Worm (Caenorhabditis elegans): Measurements from ENCODE around the gene F29G9.1.
A peak's percentile ranks its signal among the peaks of the same experiment; 100 is the strongest.

The F29G9.1 gene

ce11 chrV:6051159-6051558 lies 12.3 kb downstream of the F29G9.1 start, which contains the start of gene jamp-1:
Gene jamp-1, minus strand, starts transcription at chrV:6051259.
- TF ChIP-seq ces-1 (GFP tag; optimal IDR thresholded peaks at IDR 0.05): no peak
- TF ChIP-seq mls-2 (tag; optimal IDR thresholded peaks at IDR 0.05): no peak
- TF ChIP-seq tbx-8 (GFP tag; optimal IDR thresholded peaks at IDR 0.05): no peak

ce11 chrV:6053188-6053687 lies 14.3 kb downstream of the F29G9.1 start, which contains the start of gene seip-1:
Gene seip-1, minus strand, starts transcription at chrV:6053238.
- TF ChIP-seq sptf-1 (tag; optimal IDR thresholded peaks at IDR 0.05): peak; percentile 28
- no peak for TF ChIP-seq ceh-43 (GFP tag; optimal IDR thresholded peaks at IDR 0.05)
- no peak for TF ChIP-seq nhr-76 (tag; optimal IDR thresholded peaks at IDR 0.05)
- peak; percentile 65 for TF ChIP-seq mls-2 (tag; optimal IDR thresholded peaks at IDR 0.05)
- TF ChIP-seq ceh-83 (GFP tag; optimal IDR thresholded peaks at IDR 0.05): no peak
- TF ChIP-seq unc-62 (GFP tag; optimal IDR thresholded peaks at IDR 0.05): peak; percentile 82
- peak; percentile 68 for TF ChIP-seq lsy-2 (tag; optimal IDR thresholded peaks at IDR 0.05)
- peak; percentile 72 for TF ChIP-seq nhr-237 (tag; optimal IDR thresholded peaks at IDR 0.05)
- no peak for TF ChIP-seq cnd-1 (tag; optimal IDR thresholded peaks at IDR 0.05)
- TF ChIP-seq zip-8 (tag; optimal IDR thresholded peaks at IDR 0.05): no peak
- peak; percentile 54 for TF ChIP-seq ceh-39 (tag; optimal IDR thresholded peaks at IDR 0.05)
- TF ChIP-seq nhr-2 (tag; optimal IDR thresholded peaks at IDR 0.05): no peak
- TF ChIP-seq snpc-4 (tag; optimal IDR thresholded peaks at IDR 0.05): no peak
- TF ChIP-seq ces-1 (GFP tag; optimal IDR thresholded peaks at IDR 0.05): peak; percentile 80
- no peak for TF ChIP-seq tbx-8 (GFP tag; optimal IDR thresholded peaks at IDR 0.05)
- peak; percentile 46 for TF ChIP-seq hlh-1 (tag; optimal IDR thresholded peaks at IDR 0.05)
- no peak for TF ChIP-seq lin-32 (GFP tag; optimal IDR thresholded peaks at IDR 0.05)
- no peak for TF ChIP-seq ham-2 (GFP tag; optimal IDR thresholded peaks at IDR 0.05)
- TF ChIP-seq pha-4 (tag; optimal IDR thresholded peaks at IDR 0.05): peak; percentile 76
- TF ChIP-seq mep-1 (tag; optimal IDR thresholded peaks at IDR 0.05): peak; percentile 91
- TF ChIP-seq unc-120 (tag; optimal IDR thresholded peaks at IDR 0.05; ENCODE audit: poor library complexity, severe bottlenecking): peak; percentile 5
- TF ChIP-seq lin-13 (tag; optimal IDR thresholded peaks at IDR 0.05): peak; percentile 52

- TF ChIP-seq M03D4.4 (tag; optimal IDR thresholded peaks at IDR 0.05): no peak
- no peak for TF ChIP-seq unc-62 (GFP tag; optimal IDR thresholded peaks at IDR 0.05)
- no peak for TF ChIP-seq mab-5 (tag; optimal IDR thresholded peaks at IDR 0.05)
- TF ChIP-seq nhr-2 (tag; optimal IDR thresholded peaks at IDR 0.05): no peak
- no peak for TF ChIP-seq zip-8 (tag; optimal IDR thresholded peaks at IDR 0.05)
These were observed 16.4 kb downstream of the F29G9.1 start, which contains the start of gene srd-20 for ce11 chrV:6055289-6055688. Gene srd-20, plus strand, starts transcription at chrV:6055589.

- TF ChIP-seq M03D4.4 (tag; optimal IDR thresholded peaks at IDR 0.05) (no peak), lin-32 (GFP tag; optimal IDR thresholded peaks at IDR 0.05) (no peak), nhr-2 (tag; optimal IDR thresholded peaks at IDR 0.05) (no peak), lin-13 (tag; optimal IDR thresholded peaks at IDR 0.05) (no peak), unc-39 (tag; optimal IDR thresholded peaks at IDR 0.05) (no peak), ztf-11 (tag; optimal IDR thresholded peaks at IDR 0.05) (no peak), ceh-43 (GFP tag; optimal IDR thresholded peaks at IDR 0.05) (no peak), mep-1 (tag; optimal IDR thresholded peaks at IDR 0.05) (no peak), ham-2 (GFP tag; optimal IDR thresholded peaks at IDR 0.05) (no peak), sem-2 (GFP tag; optimal IDR thresholded peaks at IDR 0.05) (no peak), cnd-1 (tag; optimal IDR thresholded peaks at IDR 0.05) (no peak), nhr-237 (tag; optimal IDR thresholded peaks at IDR 0.05) (no peak), nhr-12 (tag; optimal IDR thresholded peaks at IDR 0.05) (no peak), bed-3 (GFP tag; optimal IDR thresholded peaks at IDR 0.05) (no peak), flh-1 (GFP tag; optimal IDR thresholded peaks at IDR 0.05) (no peak), ceh-39 (tag; optimal IDR thresholded peaks at IDR 0.05) (no peak), sptf-1 (tag; optimal IDR thresholded peaks at IDR 0.05) (no peak)
These were observed 24.4 kb downstream of the F29G9.1 start, which contains the start of gene Y38A10A.2 for ce11 chrV:6063330-6063729. Gene Y38A10A.2, minus strand, starts transcription at chrV:6063430.

ce11 chrV:6067112-6067511 lies 28.2 kb downstream of the F29G9.1 start, which contains the start of gene srh-10:
Gene srh-10, minus strand, starts transcription at chrV:6067140.
- TF ChIP-seq nhr-28 (tag; optimal IDR thresholded peaks at IDR 0.05) (no peak), mep-1 (tag; optimal IDR thresholded peaks at IDR 0.05) (no peak), drap-1 (GFP tag; optimal IDR thresholded peaks at IDR 0.05) (no peak), bed-3 (GFP tag; optimal IDR thresholded peaks at IDR 0.05) (no peak), unc-39 (tag; optimal IDR thresholded peaks at IDR 0.05) (no peak), blmp-1 (tag; optimal IDR thresholded peaks at IDR 0.05) (no peak), flh-1 (GFP tag; optimal IDR thresholded peaks at IDR 0.05) (no peak), snpc-4 (tag; optimal IDR thresholded peaks at IDR 0.05) (no peak), pha-4 (tag; optimal IDR thresholded peaks at IDR 0.05) (no peak), lin-32 (GFP tag; optimal IDR thresholded peaks at IDR 0.05) (no peak), ham-2 (GFP tag; optimal IDR thresholded peaks at IDR 0.05) (no peak), M03D4.4 (tag; optimal IDR thresholded peaks at IDR 0.05) (no peak), ztf-11 (tag; optimal IDR thresholded peaks at IDR 0.05) (no peak), nhr-12 (tag; optimal IDR thresholded peaks at IDR 0.05) (no peak), ceh-43 (GFP tag; optimal IDR thresholded peaks at IDR 0.05) (no peak), sptf-1 (tag; optimal IDR thresholded peaks at IDR 0.05) (no peak), ces-1 (GFP tag; optimal IDR thresholded peaks at IDR 0.05) (no peak), hlh-1 (tag; optimal IDR thresholded peaks at IDR 0.05) (no peak), ceh-39 (tag; optimal IDR thresholded peaks at IDR 0.05) (no peak), elt-3 (tag; optimal IDR thresholded peaks at IDR 0.05) (no peak)
